Fruit fly (Drosophila melanogaster) whole organism, embryonic: ENCODE data around the gene CG31816.

ENCODE experiments used
- CG10209 ChIP-seq: fragments of 200-800 bp; sonication (Bioruptor generic); optimal IDR thresholded peaks from 3 replicates; lab custom pipeline; 2017; ENCODE audit warnings: missing biosample characterization, mild to moderate bottlenecking, missing genetic modification characterization, missing genetic modification reagents
- CG10979 ChIP-seq: fragments of 200-800 bp; sonication (Bioruptor generic); optimal IDR thresholded peaks from 2 replicates; lab custom pipeline; 2018; ENCODE audit warnings: missing biosample characterization, mild to moderate bottlenecking, missing genetic modification characterization, moderate library complexity
- CG11085 ChIP-seq: fragments of 200-800 bp; sonication (Bioruptor generic); IDR thresholded peaks from 2 replicates; pipeline ENCODE4 v1.3.6; 2022; ENCODE audit warnings: missing biosample characterization, missing genetic modification characterization
- CG11398 ChIP-seq: fragments of 200-800 bp; sonication (Bioruptor generic); optimal IDR thresholded peaks from 2 replicates; lab custom pipeline; 2016; ENCODE audit warnings: missing biosample characterization, missing genetic modification characterization
- CG12744 ChIP-seq: fragments of 200-800 bp; sonication (Bioruptor generic); optimal IDR thresholded peaks from 2 replicates; lab custom pipeline; 2016; ENCODE audit warnings: missing biosample characterization, missing genetic modification characterization
- CG13624 ChIP-seq: fragments of 200-800 bp; sonication (Bioruptor generic); optimal IDR thresholded peaks from 2 replicates; lab custom pipeline; 2016; ENCODE audit warnings: missing biosample characterization, missing genetic modification characterization
- CG13894 ChIP-seq: fragments of 200-800 bp; sonication (Bioruptor generic); optimal IDR thresholded peaks from 3 replicates; lab custom pipeline; 2018; ENCODE audit warnings: missing biosample characterization, mild to moderate bottlenecking, missing genetic modification characterization, moderate library complexity
- CG14710 ChIP-seq: fragments of 200-800 bp; sonication (Bioruptor generic); optimal IDR thresholded peaks from 3 replicates; lab custom pipeline; 2019; ENCODE audit warnings: missing biosample characterization, mild to moderate bottlenecking, missing genetic modification characterization, moderate library complexity
- CG15011 ChIP-seq: fragments of 200-800 bp; sonication (Bioruptor generic); optimal IDR thresholded peaks from 3 replicates; lab custom pipeline; 2018; ENCODE audit warnings: missing biosample characterization, mild to moderate bottlenecking, missing genetic modification characterization
- CG15269 ChIP-seq: fragments of 200-800 bp; sonication (Bioruptor generic); optimal IDR thresholded peaks from 2 replicates; lab custom pipeline; 2018; ENCODE audit warnings: missing biosample characterization, mild to moderate bottlenecking, missing genetic modification characterization, moderate library complexity
- CG17359 ChIP-seq: fragments of 200-800 bp; sonication (Bioruptor generic); optimal IDR thresholded peaks from 3 replicates; lab custom pipeline; 2018; ENCODE audit warnings: missing biosample characterization, mild to moderate bottlenecking, missing genetic modification characterization, moderate library complexity
- CG17385 ChIP-seq: fragments of 200-800 bp; sonication (Bioruptor generic); optimal IDR thresholded peaks from 3 replicates; lab custom pipeline; 2018; ENCODE audit warnings: missing biosample characterization, mild to moderate bottlenecking, missing genetic modification characterization
- CG18262 ChIP-seq: fragments of 200-800 bp; optimal IDR thresholded peaks from 3 replicates; lab custom pipeline; 2019; ENCODE audit warnings: missing biosample characterization, mild to moderate bottlenecking, missing genetic modification characterization, moderate library complexity
- CG2120 ChIP-seq: fragments of 200-800 bp; sonication (Bioruptor generic); optimal IDR thresholded peaks from 3 replicates; lab custom pipeline; 2016; ENCODE audit warnings: missing biosample characterization, missing genetic modification characterization
- CG2875 ChIP-seq: fragments of 200-800 bp; sonication (Bioruptor generic); optimal IDR thresholded peaks from 2 replicates; lab custom pipeline; 2017; ENCODE audit warnings: missing biosample characterization, mild to moderate bottlenecking, missing genetic modification characterization, missing genetic modification reagents
- CG6254 ChIP-seq: fragments of 200-800 bp; sonication (Bioruptor generic); optimal IDR thresholded peaks from 3 replicates; lab custom pipeline; 2017; ENCODE audit warnings: mild to moderate bottlenecking, missing biosample characterization, missing genetic modification reagents, missing genetic modification characterization
- CG6813 ChIP-seq: fragments of 200-800 bp; sonication (Bioruptor generic); optimal IDR thresholded peaks from 2 replicates; lab custom pipeline; 2017; ENCODE audit warnings: missing biosample characterization, missing genetic modification characterization, mild to moderate bottlenecking, moderate library complexity, missing genetic modification reagents
- CG6854 ChIP-seq: fragments of 200-800 bp; sonication (Bioruptor generic); optimal IDR thresholded peaks from 3 replicates; lab custom pipeline; 2017; ENCODE audit warnings: missing biosample characterization, mild to moderate bottlenecking, missing genetic modification characterization
- D19B ChIP-seq: fragments of 200-800 bp; sonication (Bioruptor generic); optimal IDR thresholded peaks from 2 replicates; lab custom pipeline; 2017; ENCODE audit warnings: missing biosample characterization, mild to moderate bottlenecking, missing genetic modification characterization
- Dad ChIP-seq: fragments of 200-800 bp; sonication (Bioruptor generic); optimal IDR thresholded peaks from 3 replicates; lab custom pipeline; 2016; ENCODE audit warnings: missing biosample characterization, missing genetic modification characterization
- Dfd ChIP-seq, 2 experiments: fragments of >200 bp; optimal IDR thresholded peaks; 2 replicates each; lab custom pipeline; 2017; ENCODE audit warnings: missing biosample characterization in 2 of 2, missing genetic modification characterization in 2 of 2
- Dll ChIP-seq: fragments of 200-800 bp; sonication (Bioruptor generic); IDR thresholded peaks from 4 replicates; pipeline ENCODE4 v1.3.6; 2022; ENCODE audit warnings: missing biosample characterization, missing genetic modification characterization; ENCODE audit not compliant: partially characterized antibody
- Drgx ChIP-seq: fragments of 200-800 bp; sonication (Bioruptor generic); IDR thresholded peaks from 2 replicates; pipeline ENCODE4 v1.3.6; 2022; ENCODE audit warnings: missing biosample characterization, missing genetic modification characterization
- Fer3 ChIP-seq: fragments of 200-800 bp; sonication (Bioruptor generic); optimal IDR thresholded peaks from 2 replicates; lab custom pipeline; 2018; ENCODE audit warnings: missing biosample characterization, mild to moderate bottlenecking, missing genetic modification characterization, moderate library complexity
- Gug ChIP-seq: fragments of 200-800 bp; sonication (Bioruptor generic); IDR thresholded peaks from 4 replicates; pipeline ENCODE4 v1.3.6; 2022; ENCODE audit warnings: missing biosample characterization, missing genetic modification characterization
- Hand ChIP-seq: fragments of 200-800 bp; sonication (Bioruptor generic); optimal IDR thresholded peaks from 2 replicates; lab custom pipeline; 2017; ENCODE audit warnings: mild to moderate bottlenecking, missing biosample characterization, missing genetic modification reagents, missing genetic modification characterization
- Hr51 ChIP-seq, 2 experiments: fragments of 200-800 bp; sonication (Bioruptor generic); optimal IDR thresholded peaks; 2 replicates in 1 of 2; 3 replicates in 1 of 2; lab custom pipeline; 2016 to 2018; ENCODE audit warnings: missing biosample characterization in 2 of 2, missing genetic modification characterization in 2 of 2, mild to moderate bottlenecking in 1 of 2, moderate library complexity in 1 of 2
- MBD-R2 ChIP-seq: fragments of 200-800 bp; sonication (Bioruptor generic); IDR thresholded peaks from 2 replicates; pipeline ENCODE4 v1.3.6; 2022; ENCODE audit warnings: missing biosample characterization, missing genetic modification characterization
- Med ChIP-seq: fragments of 200-800 bp; sonication (Bioruptor generic); peaks from one replicate; lab custom pipeline; 2016; ENCODE audit warnings: missing biosample characterization, missing genetic modification characterization, mild to moderate bottlenecking, inconsistent platforms, moderate library complexity
- NK7.1 ChIP-seq: fragments of 200-800 bp; sonication (Bioruptor generic); optimal IDR thresholded peaks from 3 replicates; lab custom pipeline; 2016; ENCODE audit warnings: missing biosample characterization, missing genetic modification characterization
- Sox100B ChIP-seq: fragments of 200-800 bp; sonication (Bioruptor generic); optimal IDR thresholded peaks from 3 replicates; lab custom pipeline; 2018; ENCODE audit warnings: missing biosample characterization, mild to moderate bottlenecking, missing genetic modification characterization
- abd-A ChIP-seq: fragments of 200-800 bp; sonication (Bioruptor generic); optimal IDR thresholded peaks from 3 replicates; lab custom pipeline; 2019; ENCODE audit warnings: missing biosample characterization, mild to moderate bottlenecking, missing genetic modification characterization, moderate library complexity
- ap ChIP-seq: fragments of 200-800 bp; sonication (Bioruptor generic); IDR thresholded peaks from 2 replicates; pipeline ENCODE4 v1.3.6; 2022; ENCODE audit warnings: missing biosample characterization, missing genetic modification characterization
- cas ChIP-seq: fragments of 200-800 bp; sonication (Bioruptor generic); IDR thresholded peaks from 2 replicates; pipeline ENCODE4 v1.3.6; 2022; ENCODE audit warnings: missing biosample characterization, missing genetic modification characterization
- dati ChIP-seq: fragments of 200-800 bp; sonication (Bioruptor generic); IDR thresholded peaks from 2 replicates; pipeline ENCODE4 v1.3.6; 2022; ENCODE audit warnings: missing biosample characterization, missing genetic modification characterization
- dpn ChIP-seq, 2 experiments: fragments of 200-800 bp; sonication (Bioruptor generic); optimal IDR thresholded peaks; 3 replicates each; lab custom pipeline; 2016; ENCODE audit warnings: missing biosample characterization in 2 of 2, missing genetic modification characterization in 2 of 2
- exex ChIP-seq: fragments of 200-800 bp; sonication (Bioruptor generic); optimal IDR thresholded peaks from 4 replicates; lab custom pipeline; 2018; ENCODE audit warnings: missing biosample characterization, mild to moderate bottlenecking, missing genetic modification characterization, moderate library complexity
- fru ChIP-seq: fragments of >200 bp; optimal IDR thresholded peaks from 2 replicates; lab custom pipeline; 2017
- gsb-n ChIP-seq: fragments of 200-800 bp; sonication (Bioruptor generic); optimal IDR thresholded peaks from 3 replicates; lab custom pipeline; 2018; ENCODE audit warnings: missing biosample characterization, mild to moderate bottlenecking, missing genetic modification characterization
- hkb ChIP-seq, 2 experiments: fragments of 200-800 bp in 1 of 2; fragments of >200 bp in 1 of 2; sonication (Bioruptor generic) in 1 of 2; IDR thresholded peaks in 1 of 2; optimal IDR thresholded peaks in 1 of 2; 2 replicates each; pipeline versions ENCODE4 v1.3.6 to Lab custom; 2017 to 2022; ENCODE audit warnings: missing biosample characterization in 1 of 2, missing genetic modification characterization in 1 of 2
- hth ChIP-seq: fragments of >200 bp; optimal IDR thresholded peaks from 2 replicates; lab custom pipeline; 2017; ENCODE audit warnings: inconsistent platforms
- lab ChIP-seq: fragments of 200-800 bp; sonication (Bioruptor generic); optimal IDR thresholded peaks from 3 replicates; lab custom pipeline; 2017; ENCODE audit warnings: missing biosample characterization, missing genetic modification characterization, mild to moderate bottlenecking, moderate library complexity, missing genetic modification reagents
- nerfin-1 ChIP-seq: fragments of 200-800 bp; sonication (Bioruptor generic); optimal IDR thresholded peaks from 3 replicates; lab custom pipeline; 2019; ENCODE audit warnings: missing biosample characterization, mild to moderate bottlenecking, missing genetic modification characterization, moderate library complexity
- pan ChIP-seq, 4 experiments: fragments of >200 bp in 3 of 4; fragments of 200-800 bp in 1 of 4; sonication (Bioruptor generic) in 1 of 4; optimal IDR thresholded peaks in 3 of 4; IDR thresholded peaks in 1 of 4; 2 replicates each; pipeline versions ENCODE4 v1.3.6 to Lab custom; 2017 to 2022; ENCODE audit warnings: missing biosample characterization in 2 of 4, missing genetic modification characterization in 2 of 4, mixed read lengths in 1 of 4
- sd ChIP-seq: fragments of 200-800 bp; sonication (Bioruptor generic); optimal IDR thresholded peaks from 3 replicates; lab custom pipeline; 2018; ENCODE audit warnings: missing biosample characterization, mild to moderate bottlenecking, missing genetic modification characterization, moderate library complexity
- sr ChIP-seq: fragments of 200-800 bp; sonication (Bioruptor generic); IDR thresholded peaks from 3 replicates; pipeline ENCODE4 v1.3.6; 2022; ENCODE audit warnings: missing biosample characterization, missing genetic modification characterization
- tup ChIP-seq: fragments of 200-800 bp; sonication (Bioruptor generic); optimal IDR thresholded peaks from 2 replicates; lab custom pipeline; 2016; ENCODE audit warnings: missing biosample characterization, mild to moderate bottlenecking, missing genetic modification characterization, moderate library complexity
- usp ChIP-seq: fragments of >200 bp; optimal IDR thresholded peaks from 2 replicates; lab custom pipeline; 2017; ENCODE audit warnings: missing biosample characterization, missing genetic modification characterization
- z ChIP-seq: fragments of 200-800 bp; sonication (Bioruptor generic); IDR thresholded peaks from 3 replicates; pipeline ENCODE4 v1.3.6; 2022; ENCODE audit warnings: missing biosample characterization, missing genetic modification characterization

Gene CG31816

DNA sequence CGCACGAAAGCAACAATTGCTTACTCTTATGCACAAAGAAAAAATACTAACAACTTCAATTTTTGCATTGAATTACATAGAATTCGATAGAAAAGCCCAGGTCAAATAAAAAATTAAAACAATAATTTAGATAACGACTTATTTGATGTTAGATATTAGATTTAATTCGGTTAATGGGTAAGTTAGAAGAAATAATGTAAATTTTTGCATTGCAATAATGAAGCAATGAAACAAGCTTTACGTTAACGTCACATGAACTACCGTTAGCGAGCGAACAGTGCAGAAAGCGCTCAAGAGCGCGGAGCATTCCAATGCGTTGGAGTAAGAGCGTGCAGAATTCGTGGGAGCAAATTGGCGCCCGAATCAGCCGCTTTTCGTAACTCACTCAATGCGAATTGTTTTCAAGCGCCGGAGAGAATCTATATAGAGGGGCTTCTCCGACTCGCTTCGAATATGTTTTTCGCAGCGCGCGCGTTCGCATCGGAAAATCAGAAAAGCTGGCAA lies 2.3 kb downstream of the CG31816 start, which contains the start of gene mtgo (continued):
- TF ChIP-seq Gug (GFP tag; lab: Robert Waterston, UW), result no peak
- TF ChIP-seq Drgx, result peak; percentile 85
- peak; percentile 45 for TF ChIP-seq nerfin-1
- no peak for TF ChIP-seq abd-A
- peak; percentile 78 for TF ChIP-seq CG17359
- no peak for TF ChIP-seq dati
- no peak for TF ChIP-seq pan (optimal IDR thresholded peaks at IDR 0.05; lab: Kevin White, UChicago)
- TF ChIP-seq pan (GFP tag; optimal IDR thresholded peaks at IDR 0.05 in 1 of 2, IDR thresholded peaks at IDR 0.05 in 1 of 2), result peak in 1 of 2 experiments; percentile 69
- no peak for TF ChIP-seq CG2875 (GFP tag; lab: Kevin White, UChicago)
- peak; percentile 52 for TF ChIP-seq CG15269
- peak; percentile 40 for TF ChIP-seq CG6813 (GFP tag; lab: Kevin White, UChicago)
- no peak for TF ChIP-seq NK7.1 (GFP tag; lab: Kevin White, UChicago)
- TF ChIP-seq fru (lab: Kevin White, UChicago), result no peak
- TF ChIP-seq CG12744 (GFP tag; lab: Kevin White, UChicago), result no peak
- TF ChIP-seq MBD-R2 (GFP tag; lab: Robert Waterston, UW), result no peak
- peak; percentile 51 for TF ChIP-seq Sox100B
- no peak for TF ChIP-seq gsb-n
- peak; percentile 25 for TF ChIP-seq exex (tag; lab: Kevin White, UChicago)
- peak; percentile 73 for TF ChIP-seq Fer3 (tag; lab: Kevin White, UChicago)
- no peak for TF ChIP-seq hth (lab: Kevin White, UChicago)
- TF ChIP-seq CG6854, result peak; percentile 50
- TF ChIP-seq sr, result no peak
- peak; percentile 84 for TF ChIP-seq lab (GFP tag; lab: Kevin White, UChicago)
- TF ChIP-seq CG2120 (GFP tag; lab: Kevin White, UChicago), result peak; percentile 57
- TF ChIP-seq CG6254, result peak; percentile 43
- no peak for TF ChIP-seq cas (GFP tag; lab: Robert Waterston, UW)
- TF ChIP-seq Med (GFP tag; lab: Kevin White, UChicago), result peak; percentile 35
- TF ChIP-seq usp (GFP tag; lab: Kevin White, UChicago), result no peak
- TF ChIP-seq hkb (optimal IDR thresholded peaks at IDR 0.05; lab: Kevin White, UChicago), result no peak
- no peak for TF ChIP-seq hkb (GFP tag; IDR thresholded peaks at IDR 0.05; lab: Robert Waterston, UW)
- peak; percentile 12 for TF ChIP-seq CG10979
- TF ChIP-seq CG15011 (GFP tag; lab: Kevin White, UChicago), result peak; percentile 39
- peak; percentile 9 for TF ChIP-seq CG10209 (GFP tag; lab: Kevin White, UChicago)
- peak; percentile 94 for TF ChIP-seq z
- TF ChIP-seq Hr51 (GFP tag; optimal IDR thresholded peaks at IDR 0.05; lab: Kevin White, UChicago), result peak in 1 of 2 experiments; percentile 58
- TF ChIP-seq D19B, result peak; percentile 12
- TF ChIP-seq CG11085 (GFP tag; lab: Robert Waterston, UW), result peak; percentile 17; the same call in 1 of the 2 replicates
- TF ChIP-seq CG18262 (tag; lab: Kevin White, UChicago), result peak; percentile 55
- TF ChIP-seq Hand (GFP tag; lab: Kevin White, UChicago), result peak; percentile 21
- no peak for TF ChIP-seq Dll (GFP tag; lab: Robert Waterston, UW)
- TF ChIP-seq Dfd (GFP tag; optimal IDR thresholded peaks at IDR 0.05; lab: Kevin White, UChicago), result no peak
- TF ChIP-seq CG13894 (tag; lab: Kevin White, UChicago), result peak; percentile 18
- no peak for TF ChIP-seq CG13624 (GFP tag; lab: Kevin White, UChicago)
- peak; percentile 12 for TF ChIP-seq CG14710 (tag; lab: Kevin White, UChicago)
- TF ChIP-seq tup (GFP tag; lab: Kevin White, UChicago), result no peak
- TF ChIP-seq dpn (GFP tag; optimal IDR thresholded peaks at IDR 0.05; lab: Kevin White, UChicago), result peak in 1 of 2 experiments; percentile 13
- TF ChIP-seq ap (GFP tag; lab: Robert Waterston, UW), result no peak
- TF ChIP-seq CG11398 (GFP tag; lab: Kevin White, UChicago), result no peak
- peak; percentile 22 for TF ChIP-seq CG17385 (GFP tag; lab: Kevin White, UChicago)
- TF ChIP-seq sd, result peak; percentile 34
- no peak for TF ChIP-seq Dad (GFP tag; lab: Kevin White, UChicago)
